Worm (Caenorhabditis elegans) whole organism, late embryonic: Measurements from ENCODE around the gene F59A6.4.

Experiments used
- sox-4 ChIP-seq: sonication (generic microtip); optimal IDR thresholded peaks from 2 replicates; lab custom pipeline; 2017; ENCODE audit warnings: mild to moderate bottlenecking, missing genetic modification characterization, inconsistent platforms, missing compliant biosample characterization
- syd-9 ChIP-seq: sonication (generic microtip); optimal IDR thresholded peaks from 2 replicates; lab custom pipeline; 2016; ENCODE audit warnings: mild to moderate bottlenecking, missing genetic modification characterization, moderate library complexity, missing compliant biosample characterization
- tbx-2 ChIP-seq: sonication (generic microtip); optimal IDR thresholded peaks from 2 replicates; lab custom pipeline; 2016; ENCODE audit warnings: missing genetic modification characterization, missing compliant biosample characterization

DNA sequence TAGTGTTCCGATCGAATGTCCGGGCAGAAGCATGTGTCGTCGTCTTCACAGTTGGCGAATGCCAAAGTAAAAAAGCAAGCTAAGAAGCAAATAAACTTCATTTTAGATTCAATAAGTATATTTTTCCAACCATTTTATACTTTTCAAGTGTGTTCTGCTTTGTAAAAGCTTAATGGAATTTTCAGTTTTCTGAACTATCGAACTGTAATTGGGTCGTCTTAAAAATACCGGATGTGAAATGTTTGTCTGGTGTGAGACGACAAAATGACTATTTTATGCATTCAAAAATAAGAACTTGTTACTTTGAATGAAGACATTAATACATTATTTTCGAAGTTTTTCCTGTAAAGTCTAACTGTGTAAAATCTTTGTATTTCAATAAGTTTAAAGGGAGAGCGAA, 6.2 kb upstream of the F59A6.4 start, which contains the start of gene F59A6.11:
- TF ChIP-seq syd-9 (tag; lab: Kevin White, UChicago) (no peak), tbx-2 (no peak), sox-4 (tag; lab: Kevin White, UChicago) (no peak)
